Fruit fly (Drosophila melanogaster): Measurements from ENCODE around the gene Apl.

Gene Apl

dm6 chr3L:16635566-16636210, 40.7 kb downstream of the Apl start (continued):
- TF ChIP-seq CG4707 (GFP tag; optimal IDR thresholded peaks at IDR 0.05) (no peak), croc (GFP tag; conservative IDR thresholded peaks at IDR 0.05) (peak; percentile 20; the same call in 1 of the 3 replicates), Fer1 (GFP tag; optimal IDR thresholded peaks at IDR 0.05) (no peak), sqz (GFP tag; optimal IDR thresholded peaks at IDR 0.05) (no peak), emc (GFP tag; optimal IDR thresholded peaks at IDR 0.05) (no peak), scrt (GFP tag; optimal IDR thresholded peaks at IDR 0.05) (no peak), HLHmδ (GFP tag; optimal IDR thresholded peaks at IDR 0.05) (no peak), CG12391 (tag; optimal IDR thresholded peaks at IDR 0.05) (peak; percentile 37), Mad (GFP tag; optimal IDR thresholded peaks at IDR 0.05) (no peak), ken (GFP tag; IDR thresholded peaks at IDR 0.05) (no peak; the same call in 2 of the 3 replicates), Eip74EF (GFP tag; optimal IDR thresholded peaks at IDR 0.05) (no peak), slou (GFP tag; optimal IDR thresholded peaks at IDR 0.05) (no peak), CG8290 (GFP tag; optimal IDR thresholded peaks at IDR 0.05) (no peak), CG8290 (tag; optimal IDR thresholded peaks at IDR 0.05) (no peak), Optix (GFP tag; IDR thresholded peaks at IDR 0.05) (no peak), Sry-δ (GFP tag; optimal IDR thresholded peaks at IDR 0.05) (no peak), kay (GFP tag; optimal IDR thresholded peaks at IDR 0.05) (peak; percentile 76)

dm6 chr3L:16638639-16639388, 43.8 kb downstream of the Apl start:
- TF ChIP-seq CG15479 (GFP tag; optimal IDR thresholded peaks at IDR 0.05): peak; percentile 12
- TF ChIP-seq nerfin-2 (GFP tag; IDR thresholded peaks at IDR 0.05; ENCODE audit: partially characterized antibody): no peak
- no peak for TF ChIP-seq CG2116 (GFP tag; optimal IDR thresholded peaks at IDR 0.05)

- TF ChIP-seq jing (GFP tag; optimal IDR thresholded peaks at IDR 0.05) (no peak), CG31224 (GFP tag; IDR thresholded peaks at IDR 0.05) (no peak), CG4730 (GFP tag; IDR thresholded peaks at IDR 0.05) (no peak), CG9215 (GFP tag; IDR thresholded peaks at IDR 0.05) (no peak), CG1024 (GFP tag; IDR thresholded peaks at IDR 0.05) (no peak), ash1 (GFP tag; optimal IDR thresholded peaks at IDR 0.05) (no peak), Deaf1 (tag; optimal IDR thresholded peaks at IDR 0.05) (no peak), nerfin-1 (tag; optimal IDR thresholded peaks at IDR 0.05) (peak; percentile 63), CG6254 (GFP tag; optimal IDR thresholded peaks at IDR 0.05) (peak; percentile 76), CG10543 (GFP tag; optimal IDR thresholded peaks at IDR 0.05) (no peak), CG10959 (GFP tag; IDR thresholded peaks at IDR 0.05) (no peak), dysf (GFP tag; IDR thresholded peaks at IDR 0.05) (no peak), sens (GFP tag) (peak; percentile 89), hbn (GFP tag; IDR thresholded peaks at IDR 0.05; ENCODE audit: partially characterized antibody) (no peak), luna (GFP tag; optimal IDR thresholded peaks at IDR 0.05) (no peak), run (tag; optimal IDR thresholded peaks at IDR 0.05) (no peak), bab2 (GFP tag; optimal IDR thresholded peaks at IDR 0.05) (no peak), tin (GFP tag; optimal IDR thresholded peaks at IDR 0.05) (no peak), fd96Cb (tag; optimal IDR thresholded peaks at IDR 0.05) (peak; percentile 18), CG3281 (GFP tag; optimal IDR thresholded peaks at IDR 0.05) (no peak), CG4404 (GFP tag; IDR thresholded peaks at IDR 0.05) (no peak), CkIIα-i1 (GFP tag; IDR thresholded peaks at IDR 0.05) (no peak), CG15011 (GFP tag; optimal IDR thresholded peaks at IDR 0.05) (no peak), kay (GFP tag; optimal IDR thresholded peaks at IDR 0.05) (no peak), cad (GFP tag; optimal IDR thresholded peaks at IDR 0.05) (no peak), disco-r (GFP tag; optimal IDR thresholded peaks at IDR 0.05) (no peak), CG8388 (GFP tag; optimal IDR thresholded peaks at IDR 0.05) (peak; percentile 6), CG1233 (GFP tag; optimal IDR thresholded peaks at IDR 0.05) (peak; percentile 40)
Measured at dm6 chr3L:16640509-16641068, 45.6 kb downstream of the Apl start.

Measured in whole organism, embryonic.